Worm (Caenorhabditis elegans) whole organism, late embryonic: ENCODE measurements around the gene F20B6.4.

Source experiments
- ets-4 ChIP-seq: sonication (generic microtip); optimal IDR thresholded peaks from 2 replicates; lab custom pipeline; 2016; ENCODE audit warnings: missing genetic modification characterization, missing compliant biosample characterization
- nhr-11 ChIP-seq: fragments of 150-350 bp; optimal IDR thresholded peaks from 2 replicates; lab custom pipeline; 2014; ENCODE audit warnings: missing biosample characterization, missing genetic modification characterization

DNA sequence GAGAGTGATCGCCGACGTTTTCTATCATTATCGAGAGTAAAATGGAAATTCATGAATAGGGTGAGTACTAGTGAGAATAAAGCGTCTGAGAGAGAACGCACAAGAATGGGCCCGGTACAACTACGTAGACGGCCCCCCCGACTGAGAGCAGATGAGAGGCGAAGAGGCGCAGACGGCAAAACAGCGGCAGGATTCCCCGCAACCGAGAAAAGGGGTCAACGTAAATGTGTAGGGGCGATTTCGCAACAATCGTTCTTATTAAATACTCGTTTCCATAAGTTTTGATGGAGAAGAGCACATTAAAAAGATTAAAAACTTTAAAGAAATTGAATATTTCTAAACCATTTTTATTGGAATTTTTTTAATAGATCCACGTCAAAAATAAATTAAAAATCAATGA is 18.3 kb upstream of the F20B6.4 start:
- TF ChIP-seq nhr-11 (tag; lab: Kevin White, UChicago) (no peak), ets-4 (tag; lab: Kevin White, UChicago) (no peak)
